Worm (Caenorhabditis elegans): ENCODE results near the gene chil-22.

Gene chil-22

DNA sequence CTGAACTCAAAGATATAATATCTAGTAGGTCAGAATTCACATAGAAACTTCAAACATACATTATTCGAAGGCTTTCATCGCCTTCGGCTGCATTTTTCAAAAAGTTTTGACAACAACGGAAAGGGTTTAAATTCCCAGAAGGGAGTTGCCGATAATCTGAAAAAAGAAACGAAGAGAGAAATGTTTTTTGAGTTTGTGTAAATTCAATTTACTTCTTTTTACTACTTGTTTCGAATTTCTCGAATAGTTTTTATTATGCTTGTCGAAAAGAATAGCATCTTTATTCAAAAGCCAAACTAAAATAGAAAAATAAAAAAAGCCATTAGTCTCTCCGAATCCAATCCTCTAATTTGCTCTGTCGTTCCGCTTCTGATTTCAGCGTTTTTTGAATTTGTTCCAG, 34.9 kb downstream of the chil-22 start:
- TF ChIP-seq snu-23 (GFP tag; optimal IDR thresholded peaks at IDR 0.05), result no peak
- TF ChIP-seq lin-14 (GFP tag; optimal IDR thresholded peaks at IDR 0.05), result peak; percentile 58
- TF ChIP-seq zag-1 (tag; optimal IDR thresholded peaks at IDR 0.05), result no peak
- no peak for TF ChIP-seq nhr-11 (tag; optimal IDR thresholded peaks at IDR 0.05)
- TF ChIP-seq fkh-10 (GFP tag; optimal IDR thresholded peaks at IDR 0.05), result peak; percentile 33

DNA sequence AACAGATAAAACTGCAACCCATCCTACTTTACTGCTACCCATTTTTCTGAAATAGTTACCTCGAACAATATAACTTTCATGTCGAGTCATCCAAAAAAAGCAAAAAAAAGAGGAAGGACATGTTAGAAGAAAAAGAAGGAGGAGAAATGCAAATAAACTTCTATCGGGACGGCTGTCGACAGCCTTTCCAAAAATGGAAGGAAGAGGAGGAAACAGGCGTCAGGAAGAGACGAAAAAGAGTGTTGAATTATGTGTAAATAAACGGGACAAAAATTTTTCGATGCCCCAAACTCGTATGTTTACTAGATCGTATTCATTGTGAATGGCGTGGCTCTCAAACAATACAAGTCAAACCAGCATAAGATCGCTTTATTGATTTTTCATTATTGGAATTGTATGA, 38.4 kb downstream of the chil-22 start, which contains the start of gene M176.5:
M176.5 (minus strand) TSS at position 101 of the 400 bp plus-strand sequence.
- TF ChIP-seq lin-14 (GFP tag; optimal IDR thresholded peaks at IDR 0.05), result peak; percentile 42
- TF ChIP-seq elt-3 (tag; optimal IDR thresholded peaks at IDR 0.05), result no peak

DNA sequence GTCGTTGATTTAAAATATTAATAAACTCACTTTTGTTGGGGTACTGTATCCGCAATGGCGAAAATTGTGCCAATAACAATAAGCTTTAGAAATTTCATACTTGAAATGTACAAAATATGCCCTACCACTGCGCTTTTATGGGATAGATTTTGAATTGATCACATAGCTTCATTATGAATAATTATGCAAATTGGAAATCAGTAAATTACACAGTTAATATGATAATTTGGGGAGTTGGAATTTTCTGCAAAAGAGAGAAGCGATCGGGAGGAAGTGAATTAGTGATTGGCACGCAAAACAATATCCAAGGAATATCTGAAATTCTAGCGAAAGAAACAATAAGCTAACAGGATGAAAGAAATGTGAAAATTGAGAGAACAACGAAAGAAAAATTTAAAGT, 39.9 kb downstream of the chil-22 start, which contains the start of gene M176.10:
M176.10 (minus strand) TSS at position 101 of the 400 bp plus-strand sequence.
- TF ChIP-seq nhr-12 (tag; optimal IDR thresholded peaks at IDR 0.05) (no peak), elt-3 (tag; optimal IDR thresholded peaks at IDR 0.05) (no peak), hlh-4 (tag; optimal IDR thresholded peaks at IDR 0.05) (no peak), unc-62 (GFP tag; optimal IDR thresholded peaks at IDR 0.05) (no peak), nhr-85 (tag) (no peak), ama-1 (optimal IDR thresholded peaks at IDR 0.05) (no peak), alr-1 (tag; optimal IDR thresholded peaks at IDR 0.05; ENCODE audit: borderline replicate concordance) (no peak), fos-1 (tag; optimal IDR thresholded peaks at IDR 0.05) (no peak), ceh-88 (GFP tag; IDR thresholded peaks at IDR 0.05) (no peak), mef-2 (tag; optimal IDR thresholded peaks at IDR 0.05) (no peak), ztf-4 (tag; optimal IDR thresholded peaks at IDR 0.05) (no peak)

DNA sequence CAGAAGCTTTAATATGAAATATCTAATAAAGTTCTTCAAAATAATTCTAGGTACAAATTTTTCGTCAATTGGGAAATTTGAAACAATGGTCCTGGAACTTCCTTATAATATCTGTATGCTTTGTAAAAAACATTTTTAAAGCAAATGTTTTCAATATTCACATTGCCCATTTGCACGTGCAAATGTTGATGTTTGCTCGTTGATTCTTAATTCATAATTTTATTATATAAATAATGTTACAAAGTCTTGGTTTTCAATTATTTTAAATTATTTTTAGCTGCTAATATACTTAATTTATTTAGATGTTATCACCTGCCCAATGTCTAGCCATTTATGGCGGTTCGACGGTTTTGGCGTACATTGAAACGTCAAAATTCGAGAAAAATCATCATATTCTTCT, 44.0 kb downstream of the chil-22 start, which contains the start of gene M176.11:
M176.11 (plus strand) TSS at position 301 of the 400 bp plus-strand sequence.
- no peak for TF ChIP-seq mab-9 (GFP tag; IDR thresholded peaks at IDR 0.05)
- no peak for TF ChIP-seq ets-5 (GFP tag; IDR thresholded peaks at IDR 0.05)
- TF ChIP-seq unc-30 (tag; optimal IDR thresholded peaks at IDR 0.05), result no peak
- no peak for TF ChIP-seq jun-1 (tag; optimal IDR thresholded peaks at IDR 0.05)
- no peak for TF ChIP-seq fos-1 (tag; optimal IDR thresholded peaks at IDR 0.05)
- TF ChIP-seq unc-86 (tag; optimal IDR thresholded peaks at IDR 0.05), result no peak
- no peak for TF ChIP-seq egl-27 (tag; optimal IDR thresholded peaks at IDR 0.05)
- TF ChIP-seq ces-1 (GFP tag; optimal IDR thresholded peaks at IDR 0.05), result no peak
- no peak for TF ChIP-seq pag-3 (tag; optimal IDR thresholded peaks at IDR 0.05; ENCODE audit: borderline replicate concordance, insufficient read depth)
- no peak for TF ChIP-seq nhr-19 (GFP tag; conservative IDR thresholded peaks at IDR 0.05)
- no peak for TF ChIP-seq grh-1 (GFP tag; IDR thresholded peaks at IDR 0.05)
- no peak for TF ChIP-seq nhr-11 (tag; optimal IDR thresholded peaks at IDR 0.05)
- TF ChIP-seq hpl-2 (GFP tag; optimal IDR thresholded peaks at IDR 0.05), result no peak
- no peak for TF ChIP-seq snpc-4 (tag; optimal IDR thresholded peaks at IDR 0.05)
- no peak for TF ChIP-seq nhr-77 (tag; optimal IDR thresholded peaks at IDR 0.05)
- TF ChIP-seq fkh-10 (GFP tag; optimal IDR thresholded peaks at IDR 0.05), result no peak
- TF ChIP-seq dpl-1 (GFP tag; optimal IDR thresholded peaks at IDR 0.05), result no peak
- no peak for TF ChIP-seq aly-2 (tag; optimal IDR thresholded peaks at IDR 0.05)
- no peak for TF ChIP-seq lin-15B (tag; optimal IDR thresholded peaks at IDR 0.05)

DNA sequence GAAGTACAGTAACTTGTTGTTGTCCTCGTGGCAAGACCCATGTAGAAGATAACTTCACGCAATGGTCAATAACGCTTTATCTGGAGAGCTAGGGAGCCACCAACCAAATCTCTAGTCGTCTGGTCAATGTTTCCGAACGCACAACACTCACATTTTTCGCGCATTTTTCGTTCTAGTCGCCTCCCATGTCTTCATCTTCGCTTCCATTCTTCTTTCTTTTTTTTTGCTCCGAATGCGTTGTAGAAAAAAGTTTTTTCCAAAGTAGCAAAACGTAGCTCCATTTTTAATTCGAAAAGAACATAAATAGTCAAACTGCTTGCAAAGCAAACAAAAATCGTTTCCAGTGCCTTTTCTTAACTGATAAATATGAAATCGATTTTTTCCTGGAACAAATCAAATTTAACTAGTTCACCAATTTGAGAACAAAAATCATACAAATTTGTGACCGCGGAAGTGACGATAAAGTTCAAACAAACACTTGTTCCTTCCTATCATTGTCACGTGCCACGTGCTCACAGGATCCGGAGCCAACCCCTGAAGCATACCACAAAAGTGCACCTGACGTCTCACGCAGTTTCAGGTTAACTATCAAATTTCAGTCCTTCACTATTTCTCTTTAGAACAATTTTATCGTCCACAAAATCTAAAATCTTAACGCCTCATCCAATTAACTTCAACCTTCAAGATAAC, 47.0 kb downstream of the chil-22 start:
- TF ChIP-seq ceh-63 (GFP tag; optimal IDR thresholded peaks at IDR 0.05) (no peak), nhr-76 (tag; optimal IDR thresholded peaks at IDR 0.05) (no peak), elt-2 (tag; optimal IDR thresholded peaks at IDR 0.05) (peak; percentile 18)

Measured in whole organism, L1 larva.